Fruit fly (Drosophila melanogaster) whole organism, embryonic: ENCODE measurements around the gene PolD2.
A peak's percentile ranks its signal among the peaks of the same experiment; 100 is the strongest.

Experiments used
- Atf3 ChIP-seq: fragments of 200-800 bp; sonication (Bioruptor generic); optimal IDR thresholded peaks from 3 replicates; lab custom pipeline; 2016; ENCODE audit warnings: missing biosample characterization, missing genetic modification characterization
- Bdp1 ChIP-seq: fragments of 200-800 bp; sonication (Bioruptor generic); optimal IDR thresholded peaks from 3 replicates; lab custom pipeline; 2016; ENCODE audit warnings: missing biosample characterization, missing genetic modification characterization
- CG10209 ChIP-seq: fragments of 200-800 bp; sonication (Bioruptor generic); optimal IDR thresholded peaks from 3 replicates; lab custom pipeline; 2017; ENCODE audit warnings: missing biosample characterization, mild to moderate bottlenecking, missing genetic modification characterization, missing genetic modification reagents
- CG11504 ChIP-seq: fragments of 200-800 bp; sonication (Bioruptor generic); optimal IDR thresholded peaks from 3 replicates; lab custom pipeline; 2019; ENCODE audit warnings: missing biosample characterization, mild to moderate bottlenecking, missing genetic modification characterization, moderate library complexity
- CG12769 ChIP-seq: fragments of 200-800 bp; sonication (Bioruptor generic); optimal IDR thresholded peaks from 2 replicates; lab custom pipeline; 2019; ENCODE audit warnings: missing biosample characterization, mild to moderate bottlenecking, missing genetic modification characterization, moderate library complexity
- CG13894 ChIP-seq: fragments of 200-800 bp; sonication (Bioruptor generic); optimal IDR thresholded peaks from 3 replicates; lab custom pipeline; 2018; ENCODE audit warnings: missing biosample characterization, mild to moderate bottlenecking, missing genetic modification characterization, moderate library complexity
- CG14965 ChIP-seq: fragments of 200-800 bp; sonication (Bioruptor generic); optimal IDR thresholded peaks from 2 replicates; lab custom pipeline; 2016; ENCODE audit warnings: missing biosample characterization, missing genetic modification characterization, borderline replicate concordance
- CG15011 ChIP-seq: fragments of 200-800 bp; sonication (Bioruptor generic); optimal IDR thresholded peaks from 3 replicates; lab custom pipeline; 2018; ENCODE audit warnings: missing biosample characterization, mild to moderate bottlenecking, missing genetic modification characterization
- CG15514 ChIP-seq: fragments of 200-800 bp; sonication (Bioruptor generic); optimal IDR thresholded peaks from 3 replicates; lab custom pipeline; 2017; ENCODE audit warnings: missing biosample characterization, missing genetic modification characterization, mild to moderate bottlenecking, moderate library complexity, missing genetic modification reagents
- CG17385 ChIP-seq: fragments of 200-800 bp; sonication (Bioruptor generic); optimal IDR thresholded peaks from 3 replicates; lab custom pipeline; 2018; ENCODE audit warnings: missing biosample characterization, mild to moderate bottlenecking, missing genetic modification characterization
- CG2202 ChIP-seq: fragments of 200-800 bp; sonication (Bioruptor generic); optimal IDR thresholded peaks from 2 replicates; lab custom pipeline; 2018; ENCODE audit warnings: missing biosample characterization, mild to moderate bottlenecking, missing genetic modification characterization
- CG30403 ChIP-seq: fragments of 200-800 bp; sonication (Bioruptor generic); optimal IDR thresholded peaks from 3 replicates; lab custom pipeline; 2016; ENCODE audit warnings: missing biosample characterization, missing genetic modification characterization
- CG3163 ChIP-seq: fragments of 200-800 bp; sonication (Bioruptor generic); optimal IDR thresholded peaks from 3 replicates; lab custom pipeline; 2016; ENCODE audit warnings: missing biosample characterization, missing genetic modification characterization
- CG32532 ChIP-seq: fragments of 200-800 bp; sonication (Bioruptor generic); IDR thresholded peaks from 2 replicates; pipeline ENCODE4 v1.3.6; 2022; ENCODE audit warnings: missing biosample characterization, missing genetic modification characterization
- CG4707 ChIP-seq: fragments of 200-800 bp; sonication (Bioruptor generic); optimal IDR thresholded peaks from 2 replicates; lab custom pipeline; 2018; ENCODE audit warnings: missing biosample characterization, mild to moderate bottlenecking, missing genetic modification characterization, moderate library complexity
- CG7928 ChIP-seq: fragments of 200-800 bp; sonication (Bioruptor generic); optimal IDR thresholded peaks from 2 replicates; lab custom pipeline; 2017; ENCODE audit warnings: missing biosample characterization, mild to moderate bottlenecking, missing genetic modification characterization
- CG8290 ChIP-seq, 3 experiments: fragments of 200-800 bp; sonication (Bioruptor generic); optimal IDR thresholded peaks; 2 replicates each; lab custom pipeline; 2016 to 2019; ENCODE audit warnings: missing biosample characterization in 3 of 3, missing genetic modification characterization in 3 of 3, mild to moderate bottlenecking in 2 of 3, moderate library complexity in 1 of 3
- CG9609 ChIP-seq: fragments of 200-800 bp; sonication (Bioruptor generic); optimal IDR thresholded peaks from 3 replicates; lab custom pipeline; 2016; ENCODE audit warnings: missing biosample characterization, missing genetic modification characterization
- CoRest ChIP-seq: fragments of 200-800 bp; sonication (Bioruptor generic); optimal IDR thresholded peaks from 3 replicates; lab custom pipeline; 2018; ENCODE audit warnings: missing biosample characterization, mild to moderate bottlenecking, missing genetic modification characterization, moderate library complexity
- Deaf1 ChIP-seq: fragments of 200-800 bp; optimal IDR thresholded peaks from 3 replicates; lab custom pipeline; 2019; ENCODE audit warnings: missing biosample characterization, mild to moderate bottlenecking, missing genetic modification characterization, moderate library complexity
- Doc3 ChIP-seq: fragments of 200-800 bp; sonication (Bioruptor generic); IDR thresholded peaks from 3 replicates; pipeline ENCODE4 v1.3.6; 2022; ENCODE audit warnings: missing biosample characterization, missing genetic modification characterization; ENCODE audit not compliant: partially characterized antibody
- HLH3B ChIP-seq: fragments of 200-800 bp; sonication (Bioruptor generic); IDR thresholded peaks from 2 replicates; pipeline ENCODE4 v1.3.6; 2022; ENCODE audit warnings: missing biosample characterization, missing genetic modification characterization
- Mes4 ChIP-seq: fragments of 200-800 bp; sonication (Bioruptor generic); optimal IDR thresholded peaks from 2 replicates; lab custom pipeline; 2016; ENCODE audit warnings: missing biosample characterization, missing genetic modification characterization
- Neu2 ChIP-seq: fragments of 200-800 bp; sonication (Bioruptor generic); optimal IDR thresholded peaks from 3 replicates; lab custom pipeline; 2016; ENCODE audit warnings: missing biosample characterization, missing genetic modification characterization, borderline replicate concordance
- Rfx ChIP-seq: fragments of 200-800 bp; sonication (Bioruptor generic); IDR thresholded peaks from 2 replicates; pipeline ENCODE4 v1.3.6; 2022; ENCODE audit warnings: missing biosample characterization, missing genetic modification characterization
- Taf1 ChIP-seq: fragments of 200-800 bp; sonication (Bioruptor generic); IDR thresholded peaks from 2 replicates; pipeline ENCODE4 v1.3.6; 2022; ENCODE audit warnings: missing biosample characterization, missing genetic modification characterization
- cato ChIP-seq: fragments of 200-800 bp; sonication (Bioruptor generic); optimal IDR thresholded peaks from 2 replicates; lab custom pipeline; 2016; ENCODE audit warnings: missing biosample characterization, missing genetic modification characterization, borderline replicate concordance
- dati ChIP-seq: fragments of 200-800 bp; sonication (Bioruptor generic); IDR thresholded peaks from 2 replicates; pipeline ENCODE4 v1.3.6; 2022; ENCODE audit warnings: missing biosample characterization, missing genetic modification characterization
- fd64A ChIP-seq: fragments of 200-800 bp; sonication (Bioruptor generic); optimal IDR thresholded peaks from 3 replicates; lab custom pipeline; 2018; ENCODE audit warnings: missing biosample characterization, mild to moderate bottlenecking, missing genetic modification characterization
- gt ChIP-seq: fragments of 200-800 bp; sonication (Bioruptor generic); IDR thresholded peaks from 2 replicates; pipeline ENCODE4 v1.3.6; 2022; ENCODE audit warnings: missing biosample characterization, missing genetic modification characterization
- h ChIP-seq: fragments of >200 bp; optimal IDR thresholded peaks from 2 replicates; lab custom pipeline; 2017
- lab ChIP-seq: fragments of 200-800 bp; sonication (Bioruptor generic); optimal IDR thresholded peaks from 3 replicates; lab custom pipeline; 2017; ENCODE audit warnings: missing biosample characterization, missing genetic modification characterization, mild to moderate bottlenecking, moderate library complexity, missing genetic modification reagents
- lilli ChIP-seq: fragments of 200-800 bp; sonication (Bioruptor generic); optimal IDR thresholded peaks from 3 replicates; lab custom pipeline; 2016; ENCODE audit warnings: missing biosample characterization, missing genetic modification characterization
- nom ChIP-seq: fragments of 200-800 bp; sonication (Bioruptor generic); optimal IDR thresholded peaks from 2 replicates; lab custom pipeline; 2017; ENCODE audit warnings: missing biosample characterization, missing genetic modification characterization, mild to moderate bottlenecking, moderate library complexity, missing genetic modification reagents
- peb ChIP-seq: fragments of 200-800 bp; sonication (Bioruptor generic); IDR thresholded peaks from 2 replicates; pipeline ENCODE4 v1.3.6; 2022; ENCODE audit warnings: missing biosample characterization, missing genetic modification characterization
- prd ChIP-seq, 3 experiments: fragments of >200 bp in 2 of 3; fragments of 200-800 bp in 1 of 3; sonication (Bioruptor generic) in 1 of 3; optimal IDR thresholded peaks in 2 of 3; IDR thresholded peaks in 1 of 3; 2 replicates in 2 of 3; 3 replicates in 1 of 3; pipeline versions ENCODE4 v1.3.6 to Lab custom; 2017 to 2022; ENCODE audit warnings: missing biosample characterization in 1 of 3, missing genetic modification characterization in 1 of 3
- pros ChIP-seq: fragments of 200-800 bp; sonication (Bioruptor generic); optimal IDR thresholded peaks from 3 replicates; lab custom pipeline; 2019; ENCODE audit warnings: missing biosample characterization, mild to moderate bottlenecking, missing genetic modification characterization, moderate library complexity
- rib ChIP-seq: fragments of 200-800 bp; sonication (Bioruptor generic); IDR thresholded peaks from 2 replicates; pipeline ENCODE4 v1.3.6; 2022; ENCODE audit warnings: missing biosample characterization, missing genetic modification characterization
- scrt ChIP-seq: fragments of 200-800 bp; sonication (Bioruptor generic); optimal IDR thresholded peaks from 2 replicates; lab custom pipeline; 2018; ENCODE audit warnings: missing biosample characterization, mild to moderate bottlenecking, missing genetic modification characterization, moderate library complexity
- sisA ChIP-seq: fragments of 200-800 bp; sonication (Bioruptor generic); IDR thresholded peaks from 2 replicates; pipeline ENCODE4 v1.3.6; 2022; ENCODE audit warnings: missing biosample characterization, missing genetic modification characterization
- tna ChIP-seq: fragments of 200-800 bp; sonication (Bioruptor generic); IDR thresholded peaks from 2 replicates; pipeline ENCODE4 v1.3.6; 2022; ENCODE audit warnings: missing biosample characterization, missing genetic modification characterization; ENCODE audit not compliant: partially characterized antibody
- usp ChIP-seq: fragments of >200 bp; optimal IDR thresholded peaks from 2 replicates; lab custom pipeline; 2017; ENCODE audit warnings: missing biosample characterization, missing genetic modification characterization
- vvl ChIP-seq: fragments of 200-800 bp; sonication (Bioruptor generic); IDR thresholded peaks from 2 replicates; pipeline ENCODE4 v1.3.6; 2022; ENCODE audit warnings: missing biosample characterization, missing genetic modification characterization

PolD2 gene

dm6 chr3L:1810288-1810687 is 34.9 kb downstream of the PolD2 start, which contains the start of gene GV1 (continued):
- TF ChIP-seq fd64A (GFP tag; lab: Kevin White, UChicago) (no peak), CG8290 (GFP tag; optimal IDR thresholded peaks at IDR 0.05; lab: Kevin White, UChicago) (no peak), CG8290 (tag; optimal IDR thresholded peaks at IDR 0.05; lab: Kevin White, UChicago) (peak in 1 of 2 experiments; percentile 27), gt (GFP tag; lab: Robert Waterston, UW) (no peak), CG12769 (tag; lab: Kevin White, UChicago) (peak; percentile 66), h (no peak), cato (no peak), CG4707 (GFP tag; lab: Kevin White, UChicago) (no peak), CG2202 (tag; lab: Kevin White, UChicago) (no peak), CG14965 (GFP tag; lab: Kevin White, UChicago) (no peak), nom (peak; percentile 98), vvl (GFP tag; lab: Robert Waterston, UW) (peak; percentile 15; the same call in 1 of the 2 replicates), sisA (GFP tag; lab: Robert Waterston, UW) (no peak), dati (GFP tag; lab: Robert Waterston, UW) (no peak), pros (GFP tag; lab: Kevin White, UChicago) (no peak), peb (GFP tag; lab: Robert Waterston, UW) (no peak), prd (optimal IDR thresholded peaks at IDR 0.05; lab: Kevin White, UChicago) (no peak), prd (GFP tag; IDR thresholded peaks at IDR 0.05; lab: Robert Waterston, UW) (no peak), Doc3 (GFP tag; lab: Robert Waterston, UW) (no peak), lab (GFP tag; lab: Kevin White, UChicago) (peak; percentile 9), Neu2 (GFP tag; lab: Kevin White, UChicago) (no peak), HLH3B (no peak), CG11504 (tag; lab: Kevin White, UChicago) (peak; percentile 97), CoRest (tag; lab: Kevin White, UChicago) (no peak), Bdp1 (GFP tag; lab: Kevin White, UChicago) (no peak), CG15514 (GFP tag; lab: Kevin White, UChicago) (peak; percentile 5), CG15011 (GFP tag; lab: Kevin White, UChicago) (no peak), Taf1 (GFP tag; lab: Robert Waterston, UW) (no peak), Deaf1 (tag; lab: Kevin White, UChicago) (peak; percentile 93), Atf3 (GFP tag; lab: Kevin White, UChicago) (no peak), CG17385 (GFP tag; lab: Kevin White, UChicago) (no peak), CG30403 (GFP tag; lab: Kevin White, UChicago) (no peak), CG32532 (GFP tag; lab: Robert Waterston, UW) (no peak), Rfx (no peak), CG13894 (tag; lab: Kevin White, UChicago) (peak; percentile 54), rib (GFP tag; lab: Robert Waterston, UW) (peak; percentile 52; the same call in 1 of the 2 replicates), scrt (no peak), CG3163 (GFP tag; lab: Kevin White, UChicago) (no peak), Mes4 (GFP tag; lab: Kevin White, UChicago) (no peak), usp (GFP tag; lab: Kevin White, UChicago) (no peak), tna (GFP tag; lab: Robert Waterston, UW) (no peak), CG10209 (GFP tag; lab: Kevin White, UChicago) (no peak), CG9609 (GFP tag; lab: Kevin White, UChicago) (no peak), lilli (GFP tag; lab: Kevin White, UChicago) (no peak), CG7928 (GFP tag; lab: Kevin White, UChicago) (no peak)
